Worm (Caenorhabditis elegans): ENCODE data around the gene Y67D8B.1.

Y67D8B.1 gene

DNA sequence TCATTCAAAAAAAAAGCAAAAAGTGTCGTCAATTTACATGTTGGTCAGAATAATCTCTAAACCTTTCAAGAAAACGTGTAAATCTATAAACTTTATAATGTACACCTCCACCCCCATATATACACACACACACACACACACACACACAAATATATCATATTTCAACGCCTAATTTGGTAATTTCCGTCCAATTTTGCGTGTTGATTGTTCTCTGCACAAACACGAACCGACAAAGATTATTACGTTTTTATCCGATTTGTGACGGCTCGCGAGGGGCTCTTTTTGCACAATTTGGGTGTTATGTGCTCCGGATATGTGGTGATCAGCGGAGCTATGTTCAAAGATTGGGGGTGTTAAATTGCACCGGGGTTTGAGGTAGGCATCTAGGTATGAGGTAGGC lies 10.5 kb upstream of the Y67D8B.1 start:
- TF ChIP-seq ama-1 (optimal IDR thresholded peaks at IDR 0.05) (no peak), gmeb-1 (tag; optimal IDR thresholded peaks at IDR 0.05) (no peak), nhr-77 (tag; optimal IDR thresholded peaks at IDR 0.05) (no peak), fos-1 (tag; optimal IDR thresholded peaks at IDR 0.05) (no peak), elt-1 (tag; optimal IDR thresholded peaks at IDR 0.05) (no peak), nhr-10 (tag; optimal IDR thresholded peaks at IDR 0.05) (no peak), egl-27 (tag; optimal IDR thresholded peaks at IDR 0.05) (no peak), mbf-1 (tag; optimal IDR thresholded peaks at IDR 0.05) (no peak), nhr-23 (tag; optimal IDR thresholded peaks at IDR 0.05) (no peak), nhr-25 (tag; optimal IDR thresholded peaks at IDR 0.05) (no peak), unc-55 (GFP tag; optimal IDR thresholded peaks at IDR 0.05) (no peak), unc-62 (GFP tag; optimal IDR thresholded peaks at IDR 0.05) (no peak), unc-39 (tag; optimal IDR thresholded peaks at IDR 0.05) (no peak), R02D3.7 (tag; optimal IDR thresholded peaks at IDR 0.05) (no peak), peb-1 (tag; optimal IDR thresholded peaks at IDR 0.05) (no peak), aly-2 (tag; optimal IDR thresholded peaks at IDR 0.05) (no peak), nhr-129 (tag; optimal IDR thresholded peaks at IDR 0.05) (no peak), Y55F3AM.14 (GFP tag; optimal IDR thresholded peaks at IDR 0.05) (no peak), ztf-11 (tag; optimal IDR thresholded peaks at IDR 0.05) (no peak), ztf-1 (GFP tag; conservative IDR thresholded peaks at IDR 0.05) (no peak)

DNA sequence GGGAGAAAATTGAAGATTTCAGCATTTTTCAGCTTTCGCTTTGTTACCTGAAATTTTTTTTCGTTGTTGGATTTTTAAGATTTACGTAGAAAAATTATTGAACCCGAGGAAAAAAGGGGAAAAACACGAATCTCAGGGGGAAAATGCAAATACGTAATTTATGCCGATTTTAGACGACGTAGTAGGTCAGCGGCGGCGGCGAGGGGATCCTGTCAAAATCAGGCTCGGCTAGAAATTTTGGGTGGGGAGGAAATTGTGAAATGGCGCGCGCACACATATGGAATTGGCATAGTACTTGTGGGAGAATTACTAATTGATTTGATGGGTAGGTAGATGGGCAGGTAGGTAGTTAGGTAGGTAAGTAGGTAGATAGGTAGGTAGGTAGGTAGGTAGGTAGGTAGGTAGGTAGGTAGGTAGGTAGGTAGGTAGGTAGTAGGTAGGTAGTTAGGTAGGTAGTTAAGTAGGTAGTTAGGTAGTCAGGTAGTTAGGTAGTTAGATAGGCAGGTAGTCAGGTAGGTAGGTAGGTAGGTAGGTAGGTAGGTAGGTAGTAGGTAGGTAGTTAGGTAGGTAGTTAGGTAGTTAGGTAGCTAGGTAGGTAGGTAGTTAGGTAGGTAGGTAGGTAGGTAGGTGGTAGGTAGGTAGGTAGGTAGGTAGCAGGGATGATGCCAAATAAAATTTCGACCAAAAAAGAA lies 3.8 kb upstream of the Y67D8B.1 start, which contains the start of gene nlp-81:
Gene nlp-81, minus strand, starts transcription at position 51 of the 692 bp plus-strand sequence.
- no peak for TF ChIP-seq lin-13 (GFP tag; optimal IDR thresholded peaks at IDR 0.05)
- TF ChIP-seq snpc-4 (tag; optimal IDR thresholded peaks at IDR 0.05) = no peak
- TF ChIP-seq unc-55 (GFP tag; optimal IDR thresholded peaks at IDR 0.05) = no peak
- no peak for TF ChIP-seq gmeb-1 (tag; optimal IDR thresholded peaks at IDR 0.05)
- no peak for TF ChIP-seq nhr-11 (tag; optimal IDR thresholded peaks at IDR 0.05)
- no peak for TF ChIP-seq sma-3 (GFP tag; optimal IDR thresholded peaks at IDR 0.05)
- TF ChIP-seq lin-11 (tag; optimal IDR thresholded peaks at IDR 0.05) = no peak
- TF ChIP-seq mab-5 (tag; optimal IDR thresholded peaks at IDR 0.05) = no peak
- TF ChIP-seq elt-1 (tag; optimal IDR thresholded peaks at IDR 0.05) = no peak
- no peak for TF ChIP-seq nhr-129 (tag; optimal IDR thresholded peaks at IDR 0.05)

DNA sequence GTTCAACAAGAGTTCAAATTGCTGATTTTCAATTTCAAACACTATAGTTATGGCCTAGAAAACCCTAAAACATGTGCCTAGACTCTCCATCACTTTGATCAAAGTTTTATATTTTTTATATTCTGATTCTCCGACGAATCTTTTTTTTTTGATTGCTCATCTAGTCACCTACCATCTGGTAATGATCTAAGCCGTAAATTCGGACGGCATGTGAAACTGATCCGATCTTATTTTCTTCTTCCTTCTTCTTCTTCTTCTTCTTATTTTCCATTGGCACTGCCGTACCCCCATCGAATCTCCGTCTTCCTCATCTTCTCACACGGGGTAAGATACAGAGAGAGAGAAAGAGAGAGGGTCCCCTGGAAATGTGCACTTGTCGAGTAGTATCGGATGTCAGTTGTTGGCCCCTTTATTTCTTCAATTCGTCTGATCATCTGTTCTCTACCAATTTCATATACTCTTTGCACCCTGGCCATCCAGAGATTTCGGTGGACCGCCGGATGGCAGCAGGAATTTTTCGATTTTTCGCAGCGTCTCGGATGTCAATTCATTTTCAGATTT lies 3.7 kb downstream of the Y67D8B.1 start:
- peak in 1 of 2 experiments; percentile 38 for TF ChIP-seq lsy-2 (tag; optimal IDR thresholded peaks at IDR 0.05)
- no peak for TF ChIP-seq ztf-1 (GFP tag; conservative IDR thresholded peaks at IDR 0.05)
- no peak for TF ChIP-seq skn-1 (tag; optimal IDR thresholded peaks at IDR 0.05)
- TF ChIP-seq R02D3.7 (tag; optimal IDR thresholded peaks at IDR 0.05) = no peak
- peak; percentile 33 for TF ChIP-seq unc-55 (GFP tag; optimal IDR thresholded peaks at IDR 0.05)
- TF ChIP-seq F13H6.1 (tag; optimal IDR thresholded peaks at IDR 0.05) = peak; percentile 82
- peak; percentile 50 for TF ChIP-seq nhr-129 (tag; optimal IDR thresholded peaks at IDR 0.05)
- peak; percentile 1 for TF ChIP-seq sma-9 (GFP tag; optimal IDR thresholded peaks at IDR 0.05)
- no peak for TF ChIP-seq sma-9 (tag; optimal IDR thresholded peaks at IDR 0.05)
- TF ChIP-seq zag-1 (tag; optimal IDR thresholded peaks at IDR 0.05) = no peak
- no peak for TF ChIP-seq lin-13 (GFP tag; optimal IDR thresholded peaks at IDR 0.05)
- TF ChIP-seq gmeb-1 (tag; optimal IDR thresholded peaks at IDR 0.05) = no peak
- TF ChIP-seq nhr-237 (tag; optimal IDR thresholded peaks at IDR 0.05) = no peak
- peak; percentile 45 for TF ChIP-seq C34F6.9 (tag; optimal IDR thresholded peaks at IDR 0.05)

DNA sequence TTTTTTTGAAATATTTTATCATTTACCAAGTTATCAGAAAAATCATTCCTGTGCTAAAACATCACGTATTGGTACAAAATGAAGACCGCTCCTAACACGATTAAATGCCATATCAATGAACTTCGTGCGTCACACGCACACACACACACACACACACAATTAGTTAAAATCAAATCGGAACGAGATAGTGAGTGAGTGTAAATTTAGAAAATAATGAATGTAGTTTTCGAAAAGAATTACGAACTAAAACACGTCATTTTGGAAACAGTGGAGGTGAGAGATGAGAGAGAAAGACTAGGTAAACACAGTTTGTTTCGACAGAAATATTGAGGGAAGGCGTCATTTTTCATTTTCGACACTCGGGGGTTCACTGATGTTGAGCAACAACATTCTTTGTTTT lies 5.5 kb downstream of the Y67D8B.1 start:
- TF ChIP-seq ama-1 (optimal IDR thresholded peaks at IDR 0.05) (no peak), mdl-1 (tag; optimal IDR thresholded peaks at IDR 0.05) (no peak), aly-2 (tag; optimal IDR thresholded peaks at IDR 0.05) (no peak), blmp-1 (tag; optimal IDR thresholded peaks at IDR 0.05; ENCODE audit: insufficient read depth) (no peak), nhr-12 (tag; optimal IDR thresholded peaks at IDR 0.05) (no peak), lsy-2 (tag; optimal IDR thresholded peaks at IDR 0.05) (peak in 1 of 2 experiments; percentile 5), sma-3 (GFP tag; optimal IDR thresholded peaks at IDR 0.05) (peak; percentile 29), ztf-4 (tag; optimal IDR thresholded peaks at IDR 0.05) (no peak), nhr-25 (tag; optimal IDR thresholded peaks at IDR 0.05) (no peak), sem-4 (tag; optimal IDR thresholded peaks at IDR 0.05) (no peak), gmeb-1 (tag; optimal IDR thresholded peaks at IDR 0.05) (peak; percentile 32), ztf-11 (tag; optimal IDR thresholded peaks at IDR 0.05) (no peak), nhr-11 (tag; optimal IDR thresholded peaks at IDR 0.05) (no peak), crh-2 (tag; optimal IDR thresholded peaks at IDR 0.05) (peak; percentile 79), elt-3 (tag; optimal IDR thresholded peaks at IDR 0.05) (no peak), C34F6.9 (tag; optimal IDR thresholded peaks at IDR 0.05) (no peak), zag-1 (tag; optimal IDR thresholded peaks at IDR 0.05) (no peak), egl-27 (tag; optimal IDR thresholded peaks at IDR 0.05) (no peak), nhr-21 (tag; optimal IDR thresholded peaks at IDR 0.05) (no peak), nhr-237 (tag; optimal IDR thresholded peaks at IDR 0.05) (no peak), lin-13 (GFP tag; optimal IDR thresholded peaks at IDR 0.05) (no peak), mbf-1 (tag; optimal IDR thresholded peaks at IDR 0.05) (no peak), unc-39 (tag; optimal IDR thresholded peaks at IDR 0.05) (no peak), F13H6.1 (tag; optimal IDR thresholded peaks at IDR 0.05) (no peak), snpc-4 (tag; optimal IDR thresholded peaks at IDR 0.05) (no peak), sma-9 (GFP tag; optimal IDR thresholded peaks at IDR 0.05) (peak; percentile 55), sma-9 (tag; optimal IDR thresholded peaks at IDR 0.05) (no peak), ceh-16 (tag; optimal IDR thresholded peaks at IDR 0.05) (no peak), fos-1 (tag; optimal IDR thresholded peaks at IDR 0.05) (peak; percentile 90), unc-55 (GFP tag; optimal IDR thresholded peaks at IDR 0.05) (peak; percentile 19), nhr-10 (tag; optimal IDR thresholded peaks at IDR 0.05) (no peak), ztf-1 (GFP tag; conservative IDR thresholded peaks at IDR 0.05) (no peak)
